Fruit fly (Drosophila melanogaster): ENCODE results near the gene Scp2.

DNA sequence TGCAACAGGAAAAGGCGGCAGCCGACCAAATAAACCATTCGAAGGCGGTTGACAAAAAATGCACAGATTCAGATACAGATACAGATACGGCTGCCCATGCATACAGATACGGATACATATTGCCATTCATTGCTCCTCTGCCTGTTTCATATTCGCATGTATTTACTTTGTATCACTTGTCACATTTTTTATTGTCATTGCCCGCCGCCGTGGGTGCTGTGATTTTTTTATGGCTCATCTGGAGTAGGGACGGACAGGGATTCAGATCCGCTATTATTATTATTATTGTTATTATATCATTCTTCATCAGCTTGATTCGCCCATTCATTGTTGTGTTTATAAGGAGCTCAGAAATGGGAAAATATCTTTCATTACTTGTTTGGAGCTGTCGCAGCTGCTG, 40.9 kb downstream of the Scp2 start:
- no peak for TF ChIP-seq Myc (optimal IDR thresholded peaks at IDR 0.05)
- TF ChIP-seq ttk (optimal IDR thresholded peaks at IDR 0.05): no peak
- TF ChIP-seq insv (optimal IDR thresholded peaks at IDR 0.05): no peak

Data from Kc167 (cell line).